Fruit fly (Drosophila melanogaster) whole organism, embryonic: Measurements from ENCODE around the gene CG14329.

Source experiments
- CG10267 ChIP-seq: fragments of 200-800 bp; sonication (Bioruptor generic); optimal IDR thresholded peaks from 2 replicates; lab custom pipeline; 2018; ENCODE audit warnings: missing biosample characterization, mild to moderate bottlenecking, missing genetic modification characterization, moderate library complexity
- CG10321 ChIP-seq: fragments of 200-800 bp; sonication (Bioruptor generic); IDR thresholded peaks from 2 replicates; pipeline ENCODE4 v1.3.6; 2022; ENCODE audit warnings: missing biosample characterization, missing genetic modification characterization
- CG10979 ChIP-seq: fragments of 200-800 bp; sonication (Bioruptor generic); optimal IDR thresholded peaks from 2 replicates; lab custom pipeline; 2018; ENCODE audit warnings: missing biosample characterization, mild to moderate bottlenecking, missing genetic modification characterization, moderate library complexity
- CG11504 ChIP-seq: fragments of 200-800 bp; sonication (Bioruptor generic); optimal IDR thresholded peaks from 3 replicates; lab custom pipeline; 2019; ENCODE audit warnings: missing biosample characterization, mild to moderate bottlenecking, missing genetic modification characterization, moderate library complexity
- CG13123 ChIP-seq: fragments of 200-800 bp; sonication (Bioruptor generic); optimal IDR thresholded peaks from 2 replicates; lab custom pipeline; 2016; ENCODE audit warnings: missing biosample characterization, missing genetic modification characterization
- CG13775 ChIP-seq: fragments of 200-800 bp; sonication (Bioruptor generic); optimal IDR thresholded peaks from 3 replicates; lab custom pipeline; 2017; ENCODE audit warnings: missing biosample characterization, mild to moderate bottlenecking, missing genetic modification characterization
- CG15011 ChIP-seq: fragments of 200-800 bp; sonication (Bioruptor generic); optimal IDR thresholded peaks from 3 replicates; lab custom pipeline; 2018; ENCODE audit warnings: missing biosample characterization, mild to moderate bottlenecking, missing genetic modification characterization
- CG15269 ChIP-seq: fragments of 200-800 bp; sonication (Bioruptor generic); optimal IDR thresholded peaks from 2 replicates; lab custom pipeline; 2018; ENCODE audit warnings: missing biosample characterization, mild to moderate bottlenecking, missing genetic modification characterization, moderate library complexity
- CG1529 ChIP-seq: fragments of 200-800 bp; sonication (Bioruptor generic); optimal IDR thresholded peaks from 3 replicates; lab custom pipeline; 2018; ENCODE audit warnings: missing biosample characterization, missing genetic modification characterization
- CG17186 ChIP-seq: fragments of 200-800 bp; sonication (Bioruptor generic); optimal IDR thresholded peaks from 3 replicates; lab custom pipeline; 2017; ENCODE audit warnings: missing biosample characterization, missing genetic modification reagents, missing genetic modification characterization
- CG17328 ChIP-seq: fragments of 200-800 bp; sonication (Bioruptor generic); IDR thresholded peaks from 2 replicates; pipeline ENCODE4 v1.3.6; 2022; ENCODE audit warnings: missing biosample characterization, missing genetic modification characterization
- CG17829 ChIP-seq: fragments of 200-800 bp; optimal IDR thresholded peaks from 2 replicates; lab custom pipeline; 2019; ENCODE audit warnings: missing biosample characterization, mild to moderate bottlenecking, missing genetic modification characterization, moderate library complexity
- CG2712 ChIP-seq: fragments of 200-800 bp; optimal IDR thresholded peaks from 3 replicates; lab custom pipeline; 2019; ENCODE audit warnings: missing biosample characterization, mild to moderate bottlenecking, missing genetic modification characterization, moderate library complexity
- CG33557 ChIP-seq: fragments of 200-800 bp; sonication (Bioruptor generic); optimal IDR thresholded peaks from 2 replicates; lab custom pipeline; 2019; ENCODE audit warnings: missing biosample characterization, mild to moderate bottlenecking, missing genetic modification characterization, moderate library complexity
- CG3847 ChIP-seq: fragments of 200-800 bp; sonication (Bioruptor generic); IDR thresholded peaks from 2 replicates; pipeline ENCODE4 v1.3.6; 2022; ENCODE audit warnings: missing biosample characterization, missing genetic modification characterization
- CG4707 ChIP-seq: fragments of 200-800 bp; sonication (Bioruptor generic); optimal IDR thresholded peaks from 2 replicates; lab custom pipeline; 2018; ENCODE audit warnings: missing biosample characterization, mild to moderate bottlenecking, missing genetic modification characterization, moderate library complexity
- CG5180 ChIP-seq: fragments of 200-800 bp; sonication (Bioruptor generic); optimal IDR thresholded peaks from 3 replicates; lab custom pipeline; 2017; ENCODE audit warnings: missing biosample characterization, missing genetic modification characterization, mild to moderate bottlenecking, moderate library complexity, missing genetic modification reagents
- CG7357 ChIP-seq: fragments of 200-800 bp; sonication (Bioruptor generic); IDR thresholded peaks from 3 replicates; pipeline ENCODE4 v1.3.6; 2022; ENCODE audit warnings: missing biosample characterization, missing genetic modification characterization
- CG7839 ChIP-seq: fragments of 200-800 bp; sonication (Bioruptor generic); optimal IDR thresholded peaks from 3 replicates; lab custom pipeline; 2018; ENCODE audit warnings: missing biosample characterization, mild to moderate bottlenecking, missing genetic modification characterization, moderate library complexity
- CG9727 ChIP-seq: fragments of 200-800 bp; sonication (Bioruptor generic); optimal IDR thresholded peaks from 3 replicates; lab custom pipeline; 2017; ENCODE audit warnings: missing biosample characterization, mild to moderate bottlenecking, missing genetic modification characterization
- D ChIP-seq, 2 experiments: fragments of 200-800 bp in 1 of 2; fragments of >200 bp in 1 of 2; sonication (Bioruptor generic) in 1 of 2; optimal IDR thresholded peaks; 2 replicates in 1 of 2; 3 replicates in 1 of 2; lab custom pipeline; 2017; ENCODE audit warnings: mild to moderate bottlenecking in 1 of 2, missing biosample characterization in 1 of 2, missing genetic modification characterization in 1 of 2, missing genetic modification reagents in 1 of 2
- D19A ChIP-seq: fragments of 200-800 bp; optimal IDR thresholded peaks from 3 replicates; lab custom pipeline; 2019; ENCODE audit warnings: missing biosample characterization, mild to moderate bottlenecking, missing genetic modification characterization, moderate library complexity
- Hey ChIP-seq: fragments of 200-800 bp; sonication (Bioruptor generic); optimal IDR thresholded peaks from 3 replicates; lab custom pipeline; 2018; ENCODE audit warnings: missing biosample characterization, mild to moderate bottlenecking, missing genetic modification characterization
- Kr ChIP-seq: fragments of 200-800 bp; sonication (Bioruptor generic); optimal IDR thresholded peaks from 2 replicates; lab custom pipeline; 2017; ENCODE audit warnings: missing biosample characterization, mild to moderate bottlenecking, missing genetic modification characterization
- Myb ChIP-seq: fragments of 200-800 bp; sonication (Bioruptor generic); optimal IDR thresholded peaks from 2 replicates; lab custom pipeline; 2016; ENCODE audit warnings: missing biosample characterization, missing genetic modification characterization
- Sin3A ChIP-seq: fragments of >200 bp; optimal IDR thresholded peaks from 2 replicates; lab custom pipeline; 2018
- Sox102F ChIP-seq: fragments of 200-800 bp; sonication (Bioruptor generic); optimal IDR thresholded peaks from 2 replicates; lab custom pipeline; 2018; ENCODE audit warnings: missing biosample characterization, mild to moderate bottlenecking, missing genetic modification characterization, moderate library complexity
- Spps ChIP-seq: fragments of 200-800 bp; sonication (Bioruptor generic); optimal IDR thresholded peaks from 2 replicates; lab custom pipeline; 2018; ENCODE audit warnings: missing biosample characterization, mild to moderate bottlenecking, missing genetic modification characterization
- TFAM ChIP-seq: fragments of 200-800 bp; sonication (Bioruptor generic); optimal IDR thresholded peaks from 2 replicates; lab custom pipeline; 2017; ENCODE audit warnings: missing biosample characterization, missing genetic modification characterization, inconsistent platforms
- Trl ChIP-seq, 3 experiments: fragments of >200 bp in 2 of 3; fragments of 200-800 bp in 1 of 3; sonication (Bioruptor generic) in 1 of 3; optimal IDR thresholded peaks; 2 replicates in 1 of 3; 3 replicates in 2 of 3; lab custom pipeline; 2016 to 2017; ENCODE audit warnings: missing biosample characterization in 1 of 3, missing genetic modification characterization in 1 of 3
- az2 ChIP-seq: fragments of 200-800 bp; sonication (Bioruptor generic); optimal IDR thresholded peaks from 3 replicates; lab custom pipeline; 2016; ENCODE audit warnings: missing biosample characterization, missing genetic modification characterization
- crp ChIP-seq, 2 experiments: fragments of 200-800 bp; sonication (Bioruptor generic); optimal IDR thresholded peaks; 2 replicates in 1 of 2; 3 replicates in 1 of 2; lab custom pipeline; 2017; ENCODE audit warnings: missing biosample characterization in 2 of 2, missing genetic modification characterization in 2 of 2, mild to moderate bottlenecking in 1 of 2, moderate library complexity in 1 of 2
- dmrt99B ChIP-seq: fragments of 200-800 bp; sonication (Bioruptor generic); optimal IDR thresholded peaks from 2 replicates; lab custom pipeline; 2018; ENCODE audit warnings: missing biosample characterization, mild to moderate bottlenecking, missing genetic modification characterization, moderate library complexity
- dpn ChIP-seq, 2 experiments: fragments of 200-800 bp; sonication (Bioruptor generic); optimal IDR thresholded peaks; 3 replicates each; lab custom pipeline; 2016; ENCODE audit warnings: missing biosample characterization in 2 of 2, missing genetic modification characterization in 2 of 2
- h ChIP-seq: fragments of >200 bp; optimal IDR thresholded peaks from 2 replicates; lab custom pipeline; 2017
- lola ChIP-seq, 3 experiments: fragments of >200 bp in 2 of 3; fragments of 200-800 bp in 1 of 3; sonication (Bioruptor generic) in 1 of 3; optimal IDR thresholded peaks; 2 replicates each; lab custom pipeline; 2017 to 2019; ENCODE audit warnings: missing biosample characterization in 3 of 3, missing genetic modification characterization in 3 of 3, mild to moderate bottlenecking in 1 of 3, moderate library complexity in 1 of 3
- nmo ChIP-seq: fragments of 200-800 bp; sonication (Bioruptor generic); optimal IDR thresholded peaks from 2 replicates; lab custom pipeline; 2018; ENCODE audit warnings: missing biosample characterization, mild to moderate bottlenecking, missing genetic modification characterization, moderate library complexity
- sc ChIP-seq, 3 experiments: fragments of >200 bp in 2 of 3; fragments of 200-800 bp in 1 of 3; sonication (Bioruptor generic) in 1 of 3; optimal IDR thresholded peaks; 2 replicates in 2 of 3; 3 replicates in 1 of 3; lab custom pipeline; 2017; ENCODE audit warnings: mild to moderate bottlenecking in 1 of 3, missing biosample characterization in 1 of 3, missing genetic modification characterization in 1 of 3, missing genetic modification reagents in 1 of 3
- sens ChIP-seq: fragments of 200-800 bp; sonication (Bioruptor generic); peaks from one replicate; lab custom pipeline; 2016; ENCODE audit warnings: missing biosample characterization, missing genetic modification characterization
- sima ChIP-seq: fragments of 200-800 bp; sonication (Bioruptor generic); optimal IDR thresholded peaks from 2 replicates; lab custom pipeline; 2016; ENCODE audit warnings: missing biosample characterization, missing genetic modification characterization
- sisA ChIP-seq: fragments of 200-800 bp; sonication (Bioruptor generic); IDR thresholded peaks from 2 replicates; pipeline ENCODE4 v1.3.6; 2022; ENCODE audit warnings: missing biosample characterization, missing genetic modification characterization
- sob ChIP-seq: fragments of 200-800 bp; sonication (Bioruptor generic); IDR thresholded peaks from 2 replicates; pipeline ENCODE4 v1.3.6; 2022; ENCODE audit warnings: missing biosample characterization, missing genetic modification characterization
- tgo ChIP-seq: fragments of 200-800 bp; sonication (Bioruptor generic); IDR thresholded peaks from 3 replicates; pipeline ENCODE4 v1.3.6; 2022; ENCODE audit warnings: missing biosample characterization, missing genetic modification characterization
- unpg ChIP-seq: fragments of 200-800 bp; sonication (Bioruptor generic); optimal IDR thresholded peaks from 3 replicates; lab custom pipeline; 2018; ENCODE audit warnings: missing biosample characterization, mild to moderate bottlenecking, missing genetic modification characterization, moderate library complexity
- wdn ChIP-seq: fragments of 200-800 bp; sonication (Bioruptor generic); IDR thresholded peaks from 2 replicates; pipeline ENCODE4 v1.3.6; 2022; ENCODE audit warnings: missing biosample characterization, missing genetic modification characterization

The CG14329 gene

dm6 chr3R:17583658-17584460 is 25.3 kb upstream of the CG14329 start (continued):
- TF ChIP-seq Trl (optimal IDR thresholded peaks at IDR 0.05; lab: Kevin White, UChicago): no peak
- peak; percentile 4 for TF ChIP-seq Trl (GFP tag; optimal IDR thresholded peaks at IDR 0.05; lab: Kevin White, UChicago)
- peak; percentile 67 for TF ChIP-seq CG33557 (GFP tag; lab: Kevin White, UChicago)
- TF ChIP-seq nmo (GFP tag; lab: Kevin White, UChicago): peak; percentile 66
- no peak for TF ChIP-seq CG7357 (GFP tag; lab: Robert Waterston, UW)
- TF ChIP-seq CG17186 (GFP tag; lab: Kevin White, UChicago): no peak
- TF ChIP-seq Sin3A (lab: Kevin White, UChicago): no peak
- peak; percentile 36; the same call in 1 of the 3 replicates for TF ChIP-seq tgo (GFP tag; lab: Robert Waterston, UW)
- peak; percentile 76 for TF ChIP-seq CG17328 (GFP tag; lab: Robert Waterston, UW)
- TF ChIP-seq sc (optimal IDR thresholded peaks at IDR 0.05; lab: Kevin White, UChicago): no peak
- TF ChIP-seq sc (GFP tag; optimal IDR thresholded peaks at IDR 0.05; lab: Kevin White, UChicago): peak; percentile 43
- TF ChIP-seq D (optimal IDR thresholded peaks at IDR 0.05; lab: Kevin White, UChicago): peak; percentile 1
- peak; percentile 59 for TF ChIP-seq D (GFP tag; optimal IDR thresholded peaks at IDR 0.05; lab: Kevin White, UChicago)
- TF ChIP-seq az2 (GFP tag; lab: Kevin White, UChicago): peak; percentile 55
- TF ChIP-seq TFAM (GFP tag; lab: Kevin White, UChicago): no peak
- peak; percentile 75 for TF ChIP-seq CG2712
- TF ChIP-seq Myb (GFP tag; lab: Kevin White, UChicago): no peak
- TF ChIP-seq CG15011 (GFP tag; lab: Kevin White, UChicago): no peak
- TF ChIP-seq CG15269: peak; percentile 32

dm6 chr3R:17588805-17589204 is 20.4 kb upstream of the CG14329 start:
- TF ChIP-seq Hey (tag; lab: Kevin White, UChicago) (peak; percentile 93), h (lab: Kevin White, UChicago) (no peak)

dm6 chr3R:17591831-17592230 is 17.3 kb upstream of the CG14329 start:
- peak; percentile 77 for TF ChIP-seq sens (GFP tag; lab: Kevin White, UChicago)
- TF ChIP-seq wdn (GFP tag; lab: Robert Waterston, UW): no peak
- TF ChIP-seq lola (GFP tag; optimal IDR thresholded peaks at IDR 0.05; lab: Kevin White, UChicago): peak in 1 of 3 experiments; percentile 16
- no peak for TF ChIP-seq D19A
- no peak for TF ChIP-seq CG5180 (GFP tag; lab: Kevin White, UChicago)
- TF ChIP-seq dmrt99B (tag; lab: Kevin White, UChicago): peak; percentile 5
- peak; percentile 12 for TF ChIP-seq CG17829
- TF ChIP-seq sisA (GFP tag; lab: Robert Waterston, UW): 0 out of 2 replicates have a peak, but pooled peaks have one; percentile 19
- TF ChIP-seq CG11504: peak; percentile 54
- TF ChIP-seq CG9727 (GFP tag; lab: Kevin White, UChicago): peak; percentile 16
- TF ChIP-seq CG10321 (GFP tag; lab: Robert Waterston, UW): no peak
- peak; percentile 31 for TF ChIP-seq CG7839 (tag; lab: Kevin White, UChicago)
- no peak for TF ChIP-seq CG13775 (GFP tag; lab: Kevin White, UChicago)
- peak; percentile 40 for TF ChIP-seq CG10979 (tag; lab: Kevin White, UChicago)
- TF ChIP-seq CG1529: no peak
- TF ChIP-seq CG15011 (GFP tag; lab: Kevin White, UChicago): no peak
- TF ChIP-seq CG10267 (tag; lab: Kevin White, UChicago): peak; percentile 9
- no peak for TF ChIP-seq dpn (GFP tag; optimal IDR thresholded peaks at IDR 0.05; lab: Kevin White, UChicago)
- TF ChIP-seq CG4707: no peak
- no peak for TF ChIP-seq sob (GFP tag; lab: Robert Waterston, UW)
- peak; percentile 8 for TF ChIP-seq Sox102F (GFP tag; lab: Kevin White, UChicago)
- TF ChIP-seq Kr (GFP tag; lab: Kevin White, UChicago): no peak
- no peak for TF ChIP-seq CG3847
- TF ChIP-seq Spps (tag; lab: Kevin White, UChicago): no peak
- TF ChIP-seq CG13123 (GFP tag; lab: Kevin White, UChicago): no peak
- no peak for TF ChIP-seq unpg
- no peak for TF ChIP-seq sima (GFP tag; lab: Kevin White, UChicago)
- TF ChIP-seq crp (GFP tag; optimal IDR thresholded peaks at IDR 0.05; lab: Kevin White, UChicago): no peak
